Worm (Caenorhabditis elegans) whole organism, midembryonic: ENCODE measurements around the gene best-9.

Experiments
- T22C8.4 ChIP-seq: fragments of 200-800 bp; sonication (Bioruptor generic); IDR thresholded peaks from 2 replicates; pipeline ENCODE4 v1.3.6; 2022; ENCODE audit warnings: missing genetic modification characterization, missing compliant biosample characterization
- flt-1 ChIP-seq: fragments of 200-800 bp; sonication (Bioruptor generic); IDR thresholded peaks from 2 replicates; pipeline ENCODE4 v1.3.6; 2022; ENCODE audit warnings: missing genetic modification characterization, missing compliant biosample characterization
- med-1 ChIP-seq: sonication (generic microtip); optimal IDR thresholded peaks from 2 replicates; lab custom pipeline; 2017; ENCODE audit warnings: missing genetic modification characterization, mild to moderate bottlenecking, missing compliant biosample characterization, antibody characterized with exemption, missing genetic modification reagents; ENCODE audit not compliant: insufficient read depth
- ref-1 ChIP-seq: fragments of 200-800 bp; sonication (Bioruptor generic); conservative IDR thresholded peaks from 2 replicates; pipeline ENCODE4 v1.3.6; 2022; ENCODE audit warnings: missing genetic modification reagents, missing genetic modification characterization, missing compliant biosample characterization
- tab-1 ChIP-seq: fragments of 200-800 bp; sonication (Bioruptor generic); IDR thresholded peaks from 2 replicates; pipeline ENCODE4 v1.3.6; 2022; ENCODE audit warnings: missing genetic modification characterization, missing compliant biosample characterization

DNA sequence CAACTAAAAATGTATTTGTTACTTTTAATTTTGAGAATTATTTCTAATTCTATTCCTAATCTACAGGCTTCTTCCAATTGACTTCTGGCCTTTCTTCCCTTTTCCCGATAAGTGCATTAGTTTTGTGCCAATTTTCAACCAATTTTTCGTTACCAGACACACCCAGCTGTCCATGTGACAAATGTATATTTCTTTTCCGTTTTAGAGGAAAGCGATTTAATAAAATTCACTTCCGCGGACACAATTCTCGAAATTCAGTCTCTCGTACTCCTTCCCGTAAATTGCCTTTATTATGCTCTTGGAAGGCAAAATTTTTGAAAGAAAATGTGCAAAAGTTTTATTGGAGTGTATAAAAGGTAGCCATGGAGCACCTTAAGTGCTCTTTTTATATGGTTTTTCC lies 17.6 kb upstream of the best-9 start:
- no peak for TF ChIP-seq tab-1 (GFP tag; lab: Robert Waterston, UW)
- TF ChIP-seq T22C8.4, result no peak
- TF ChIP-seq flt-1 (GFP tag; lab: Robert Waterston, UW), result no peak
- TF ChIP-seq ref-1 (GFP tag; lab: Robert Waterston, UW), result no peak
- no peak for TF ChIP-seq med-1 (GFP tag; lab: Kevin White, UChicago)
